Worm (Caenorhabditis elegans) whole organism, L4 larva: Measurements from ENCODE around the gene sre-53.

Experiments
- aha-1 ChIP-seq: fragments of 150-350 bp; peaks from one replicate; lab custom pipeline; 2014; ENCODE audit warnings: missing biosample characterization, missing genetic modification characterization
- attf-4 ChIP-seq: sonication (generic microtip); optimal IDR thresholded peaks from 3 replicates; lab custom pipeline; 2017; ENCODE audit warnings: missing biosample characterization, missing genetic modification characterization
- fos-1 ChIP-seq: fragments of 150-350 bp; optimal IDR thresholded peaks from 2 replicates; lab custom pipeline; 2014; ENCODE audit warnings: missing biosample characterization, missing genetic modification characterization
- hmg-1.1 ChIP-seq: fragments of 200-800 bp; sonication (Bioruptor generic); IDR thresholded peaks from 2 replicates; pipeline ENCODE4 v1.3.6; 2022; ENCODE audit warnings: missing genetic modification reagents, missing genetic modification characterization, missing compliant biosample characterization
- lim-7 ChIP-seq: fragments of 200-800 bp; sonication (Bioruptor generic); IDR thresholded peaks from 2 replicates; pipeline ENCODE4 v1.3.6; 2022; ENCODE audit warnings: missing genetic modification characterization, missing compliant biosample characterization
- nhr-28 ChIP-seq: fragments of 150-350 bp; optimal IDR thresholded peaks from 2 replicates; lab custom pipeline; 2014; ENCODE audit warnings: missing biosample characterization, missing genetic modification characterization
- nhr-6 ChIP-seq: fragments of 150-350 bp; optimal IDR thresholded peaks from 2 replicates; lab custom pipeline; 2014; ENCODE audit warnings: missing biosample characterization, missing genetic modification characterization
- nhr-77 ChIP-seq: fragments of 150-350 bp; optimal IDR thresholded peaks from 2 replicates; lab custom pipeline; 2014; ENCODE audit warnings: missing biosample characterization, missing genetic modification characterization
- pha-4 ChIP-seq, 2 experiments: fragments of 150-350 bp in 1 of 2; fragments of 200-800 bp in 1 of 2; sonication (Bioruptor generic) in 1 of 2; IDR thresholded peaks in 1 of 2; optimal IDR thresholded peaks in 1 of 2; 2 replicates each; pipeline versions ENCODE4 v1.3.6 to Lab custom; 2014 to 2022; ENCODE audit warnings: missing genetic modification characterization in 2 of 2, missing genetic modification reagents in 2 of 2, missing biosample characterization in 1 of 2, missing compliant biosample characterization in 1 of 2
- pqm-1 ChIP-seq: sonication (generic microtip); optimal IDR thresholded peaks from 2 replicates; lab custom pipeline; 2017; ENCODE audit warnings: missing biosample characterization, missing genetic modification characterization
- rbr-2 ChIP-seq: sonication (generic microtip); optimal IDR thresholded peaks from 2 replicates; lab custom pipeline; 2016; ENCODE audit warnings: missing genotype, missing genetic modification characterization, missing compliant biosample characterization
- skn-1 ChIP-seq: fragments of 150-350 bp; optimal IDR thresholded peaks from 2 replicates; lab custom pipeline; 2014; ENCODE audit warnings: missing biosample characterization, missing genetic modification characterization
- snpc-4 ChIP-seq: fragments of 150-350 bp; optimal IDR thresholded peaks from 2 replicates; lab custom pipeline; 2014; ENCODE audit warnings: missing biosample characterization, missing genetic modification characterization

ce11 chrII:12278602-12279001 lies 44.6 kb downstream of the sre-53 start:
- TF ChIP-seq nhr-6 (tag; lab: Kevin White, UChicago) (no peak), aha-1 (no peak), attf-4 (no peak), nhr-77 (tag; lab: Kevin White, UChicago) (no peak), nhr-28 (tag; lab: Kevin White, UChicago) (no peak), hmg-1.1 (GFP tag; lab: Robert Waterston, UW) (no peak), pha-4 (GFP tag; IDR thresholded peaks at IDR 0.05; lab: Robert Waterston, UW) (no peak), pha-4 (tag; optimal IDR thresholded peaks at IDR 0.05; lab: Kevin White, UChicago) (no peak), rbr-2 (tag; lab: Kevin White, UChicago) (no peak), snpc-4 (no peak), fos-1 (tag; lab: Kevin White, UChicago) (no peak), skn-1 (tag; lab: Kevin White, UChicago) (no peak), lim-7 (GFP tag; lab: Robert Waterston, UW) (no peak), pqm-1 (tag; lab: Kevin White, UChicago) (no peak)
